Worm (Caenorhabditis elegans) whole organism, late embryonic: ENCODE data around the gene F38A5.8.

Source experiments
- ceh-19 ChIP-seq: fragments of 200-800 bp; sonication (Bioruptor generic); optimal IDR thresholded peaks from 2 replicates; lab custom pipeline; 2018; ENCODE audit warnings: mild to moderate bottlenecking, missing genetic modification characterization, missing compliant biosample characterization
- ceh-30 ChIP-seq: fragments of 150-350 bp; optimal IDR thresholded peaks from 2 replicates; lab custom pipeline; 2014; ENCODE audit warnings: missing biosample characterization, missing genetic modification characterization
- ceh-9 ChIP-seq: sonication (generic microtip); optimal IDR thresholded peaks from 2 replicates; lab custom pipeline; 2016; ENCODE audit warnings: mild to moderate bottlenecking, missing genetic modification characterization, inconsistent platforms, missing compliant biosample characterization
- dve-1 ChIP-seq: sonication (generic microtip); optimal IDR thresholded peaks from 2 replicates; lab custom pipeline; 2017; ENCODE audit warnings: antibody characterized with exemption, mild to moderate bottlenecking, missing genetic modification characterization, missing compliant biosample characterization
- elt-2 ChIP-seq: sonication (generic microtip); optimal IDR thresholded peaks from 2 replicates; lab custom pipeline; 2016; ENCODE audit warnings: missing genetic modification reagents, missing genetic modification characterization, missing compliant biosample characterization
- hlh-8 ChIP-seq: sonication (generic microtip); optimal IDR thresholded peaks from 2 replicates; lab custom pipeline; 2016; ENCODE audit warnings: missing genotype, missing genetic modification characterization, missing compliant biosample characterization
- pha-4 ChIP-seq: fragments of 150-350 bp; optimal IDR thresholded peaks from 2 replicates; lab custom pipeline; 2018; ENCODE audit warnings: missing biosample characterization, missing genetic modification reagents, missing genetic modification characterization

- TF ChIP-seq dve-1 (tag; lab: Kevin White, UChicago) (no peak), ceh-19 (GFP tag; lab: Kevin White, UChicago) (no peak), pha-4 (no peak), hlh-8 (tag; lab: Kevin White, UChicago) (no peak), ceh-9 (tag; lab: Kevin White, UChicago) (no peak), elt-2 (no peak), ceh-30 (tag; lab: Kevin White, UChicago) (no peak)
Observed at ce11 chrIV:6634789-6635188, 35.2 kb downstream of the F38A5.8 start, which contains the start of gene metl-13.
